Worm (Caenorhabditis elegans) whole organism, L4 larva: ENCODE results near the gene F52E10.4.
"Not testable (repeated sequence)": the region's sequence is repeated elsewhere in the genome, so short reads cannot be mapped to it uniquely, and the experiment has no call there.

Source experiments
- F49E8.2 ChIP-seq: sonication (generic microtip); optimal IDR thresholded peaks from 2 replicates; lab custom pipeline; 2016; ENCODE audit warnings: missing compliant biosample characterization, mild to moderate bottlenecking, missing genetic modification characterization, borderline replicate concordance
- Y105C5A.15 ChIP-seq: fragments of 200-800 bp; sonication (Bioruptor generic); IDR thresholded peaks from 2 replicates; pipeline ENCODE4 v1.3.6; 2022; ENCODE audit warnings: missing genetic modification characterization, missing compliant biosample characterization
- Y5F2A.4 ChIP-seq: fragments of 200-800 bp; sonication (Bioruptor generic); optimal IDR thresholded peaks from 2 replicates; lab custom pipeline; 2018; ENCODE audit warnings: mild to moderate bottlenecking, missing genetic modification characterization, missing compliant biosample characterization
- Y75B8A.6 ChIP-seq: fragments of 200-800 bp; sonication (Bioruptor generic); IDR thresholded peaks from 2 replicates; pipeline ENCODE4 v1.3.6; 2022; ENCODE audit warnings: missing genetic modification reagents, missing genetic modification characterization, missing compliant biosample characterization
- ZK546.5 ChIP-seq, 2 experiments: sonication (generic microtip); optimal IDR thresholded peaks; 2 replicates each; lab custom pipeline; 2017; ENCODE audit warnings: missing biosample characterization in 2 of 2, missing genetic modification characterization in 2 of 2
- aha-1 ChIP-seq: fragments of 150-350 bp; peaks from one replicate; lab custom pipeline; 2014; ENCODE audit warnings: missing biosample characterization, missing genetic modification characterization
- aly-2 ChIP-seq: sonication (generic microtip); optimal IDR thresholded peaks from 2 replicates; lab custom pipeline; 2018; ENCODE audit warnings: missing biosample characterization, missing genetic modification characterization
- arid-1 ChIP-seq: fragments of 200-800 bp; sonication (Bioruptor generic); conservative IDR thresholded peaks from 2 replicates; pipeline ENCODE4 v1.3.6; 2022; ENCODE audit warnings: missing genetic modification reagents, missing genetic modification characterization, missing compliant biosample characterization
- ceh-20 ChIP-seq: fragments of 200-800 bp; sonication (Bioruptor generic); IDR thresholded peaks from 2 replicates; pipeline ENCODE4 v1.3.6; 2022; ENCODE audit warnings: missing genetic modification reagents, missing genetic modification characterization, missing compliant biosample characterization
- ceh-28 ChIP-seq: fragments of 150-350 bp; optimal IDR thresholded peaks from 2 replicates; lab custom pipeline; 2014; ENCODE audit warnings: missing biosample characterization, missing genetic modification reagents, missing genetic modification characterization
- ceh-32 ChIP-seq: sonication (generic microtip); optimal IDR thresholded peaks from 2 replicates; lab custom pipeline; 2016; ENCODE audit warnings: mild to moderate bottlenecking, missing genetic modification characterization, missing compliant biosample characterization; ENCODE audit not compliant: poor library complexity
- ctbp-1 ChIP-seq: fragments of 200-800 bp; sonication (Bioruptor generic); IDR thresholded peaks from 2 replicates; pipeline ENCODE4 v1.3.6; 2022; ENCODE audit warnings: missing genetic modification reagents, missing genetic modification characterization, missing compliant biosample characterization
- daf-12 ChIP-seq: fragments of 150-350 bp; optimal IDR thresholded peaks from 2 replicates; lab custom pipeline; 2014; ENCODE audit warnings: missing biosample characterization, missing genetic modification reagents, missing genetic modification characterization
- daf-16 ChIP-seq, 3 experiments: sonication (generic microtip); optimal IDR thresholded peaks; 2 replicates each; lab custom pipeline; 2016 to 2017; ENCODE audit warnings: missing genetic modification characterization in 3 of 3, missing genetic modification reagents in 3 of 3, mild to moderate bottlenecking in 2 of 3, missing compliant biosample characterization in 2 of 3, missing biosample characterization in 1 of 3, moderate library complexity in 1 of 3
- duxl-1 ChIP-seq: sonication (generic microtip); optimal IDR thresholded peaks from 2 replicates; lab custom pipeline; 2016; ENCODE audit warnings: mild to moderate bottlenecking, missing genetic modification characterization, moderate library complexity, missing compliant biosample characterization; ENCODE audit not compliant: poor library complexity
- dve-1 ChIP-seq: sonication (generic microtip); optimal IDR thresholded peaks from 2 replicates; lab custom pipeline; 2017; ENCODE audit warnings: antibody characterized with exemption, mild to moderate bottlenecking, missing genetic modification characterization, missing compliant biosample characterization; ENCODE audit not compliant: insufficient read depth
- egl-43 ChIP-seq: fragments of 200-800 bp; sonication (Bioruptor generic); IDR thresholded peaks from 2 replicates; pipeline ENCODE4 v1.3.6; 2022; ENCODE audit warnings: missing genetic modification reagents, missing genetic modification characterization, missing compliant biosample characterization
- fkh-10 ChIP-seq: fragments of 150-350 bp; optimal IDR thresholded peaks from 2 replicates; lab custom pipeline; 2014; ENCODE audit warnings: missing biosample characterization, missing genetic modification reagents, missing genetic modification characterization
- fos-1 ChIP-seq: fragments of 150-350 bp; optimal IDR thresholded peaks from 2 replicates; lab custom pipeline; 2014; ENCODE audit warnings: missing biosample characterization, missing genetic modification characterization
- hif-1 ChIP-seq, 2 experiments: sonication (generic microtip); optimal IDR thresholded peaks; 2 replicates each; lab custom pipeline; 2016 to 2017; ENCODE audit warnings: missing compliant biosample characterization in 2 of 2, missing genetic modification characterization in 2 of 2, missing genetic modification reagents in 2 of 2, missing genotype in 2 of 2, mild to moderate bottlenecking in 1 of 2
- hmg-1.1 ChIP-seq: fragments of 200-800 bp; sonication (Bioruptor generic); IDR thresholded peaks from 2 replicates; pipeline ENCODE4 v1.3.6; 2022; ENCODE audit warnings: missing genetic modification reagents, missing genetic modification characterization, missing compliant biosample characterization
- lim-7 ChIP-seq: fragments of 200-800 bp; sonication (Bioruptor generic); IDR thresholded peaks from 2 replicates; pipeline ENCODE4 v1.3.6; 2022; ENCODE audit warnings: missing genetic modification characterization, missing compliant biosample characterization
- lin-1 ChIP-seq: fragments of 200-800 bp; sonication (Bioruptor generic); IDR thresholded peaks from 2 replicates; pipeline ENCODE4 v1.3.6; 2022; ENCODE audit warnings: missing genetic modification reagents, missing genetic modification characterization, missing compliant biosample characterization
- lin-39 ChIP-seq: fragments of 150-350 bp; optimal IDR thresholded peaks from 2 replicates; lab custom pipeline; 2014; ENCODE audit warnings: missing biosample characterization, missing genetic modification reagents, missing genetic modification characterization
- madf-9 ChIP-seq: fragments of 200-800 bp; sonication (Bioruptor generic); conservative IDR thresholded peaks from 2 replicates; pipeline ENCODE4 v1.3.6; 2022; ENCODE audit warnings: missing genetic modification reagents, missing genetic modification characterization, missing compliant biosample characterization
- mdt-29 ChIP-seq: fragments of 200-800 bp; sonication (Bioruptor generic); IDR thresholded peaks from 2 replicates; pipeline ENCODE4 v1.3.6; 2022; ENCODE audit warnings: missing genetic modification reagents, missing genetic modification characterization, missing compliant biosample characterization
- nhr-102 ChIP-seq: sonication (generic microtip); optimal IDR thresholded peaks from 2 replicates; lab custom pipeline; 2016; ENCODE audit warnings: mild to moderate bottlenecking, missing genetic modification characterization, moderate library complexity, missing compliant biosample characterization
- nhr-111 ChIP-seq: fragments of 200-800 bp; sonication (Bioruptor generic); optimal IDR thresholded peaks from 2 replicates; lab custom pipeline; 2018; ENCODE audit warnings: mild to moderate bottlenecking, missing genetic modification characterization, missing compliant biosample characterization
- pha-4 ChIP-seq, 2 experiments: fragments of 150-350 bp in 1 of 2; fragments of 200-800 bp in 1 of 2; sonication (Bioruptor generic) in 1 of 2; IDR thresholded peaks in 1 of 2; optimal IDR thresholded peaks in 1 of 2; 2 replicates each; pipeline versions ENCODE4 v1.3.6 to Lab custom; 2014 to 2022; ENCODE audit warnings: missing genetic modification characterization in 2 of 2, missing genetic modification reagents in 2 of 2, missing biosample characterization in 1 of 2, missing compliant biosample characterization in 1 of 2
- rbr-2 ChIP-seq: sonication (generic microtip); optimal IDR thresholded peaks from 2 replicates; lab custom pipeline; 2016; ENCODE audit warnings: missing genotype, missing genetic modification characterization, missing compliant biosample characterization
- skn-1 ChIP-seq: fragments of 150-350 bp; optimal IDR thresholded peaks from 2 replicates; lab custom pipeline; 2014; ENCODE audit warnings: missing biosample characterization, missing genetic modification characterization
- snpc-1.2 ChIP-seq: fragments of 200-800 bp; sonication (Bioruptor generic); IDR thresholded peaks from 2 replicates; pipeline ENCODE4 v1.3.6; 2022; ENCODE audit warnings: missing genetic modification reagents, missing genetic modification characterization, missing compliant biosample characterization
- snpc-4 ChIP-seq: fragments of 150-350 bp; optimal IDR thresholded peaks from 2 replicates; lab custom pipeline; 2014; ENCODE audit warnings: missing biosample characterization, missing genetic modification characterization
- tra-1 ChIP-seq: fragments of 200-800 bp; sonication (Bioruptor generic); IDR thresholded peaks from 2 replicates; pipeline ENCODE4 v1.3.6; 2022; ENCODE audit warnings: missing genetic modification reagents, missing genetic modification characterization, missing compliant biosample characterization
- vab-7 ChIP-seq: fragments of 200-800 bp; sonication (Bioruptor generic); IDR thresholded peaks from 2 replicates; pipeline ENCODE4 v1.3.6; 2022; ENCODE audit warnings: missing genetic modification reagents, missing genetic modification characterization, missing compliant biosample characterization
- zfp-3 ChIP-seq: fragments of 200-800 bp; sonication (Bioruptor generic); conservative IDR thresholded peaks from 2 replicates; pipeline ENCODE4 v1.3.6; 2022; ENCODE audit warnings: missing genetic modification reagents, missing genetic modification characterization, missing compliant biosample characterization

F52E10.4 gene

ce11 chrX:16285151-16285550 lies 7.7 kb downstream of the F52E10.4 start (continued):
- TF ChIP-seq duxl-1 (tag; lab: Kevin White, UChicago) = no peak
- no peak for TF ChIP-seq ctbp-1 (GFP tag; lab: Robert Waterston, UW)
- TF ChIP-seq Y105C5A.15 (GFP tag; lab: Robert Waterston, UW) = no peak
- TF ChIP-seq skn-1 (tag; lab: Kevin White, UChicago) = no peak
- TF ChIP-seq fos-1 (tag; lab: Kevin White, UChicago) = no peak
- no peak for TF ChIP-seq ceh-28 (tag; lab: Kevin White, UChicago)
- TF ChIP-seq snpc-4 (tag; lab: Kevin White, UChicago) = no peak
- 0 out of 2 replicates have a peak, but pooled peaks have one; percentile 36 for TF ChIP-seq tra-1 (GFP tag; lab: Robert Waterston, UW)
- no peak for TF ChIP-seq nhr-102 (tag; lab: Kevin White, UChicago)
- TF ChIP-seq hif-1 (tag; optimal IDR thresholded peaks at IDR 0.05; lab: Kevin White, UChicago) = no peak
- no peak for TF ChIP-seq vab-7
- no peak for TF ChIP-seq ZK546.5 (tag; optimal IDR thresholded peaks at IDR 0.05; lab: Kevin White, UChicago)
- TF ChIP-seq madf-9 (GFP tag; lab: Robert Waterston, UW) = no peak
- TF ChIP-seq fkh-10 (GFP tag; lab: Kevin White, UChicago) = no peak
- TF ChIP-seq aha-1 (tag; lab: Kevin White, UChicago) = no peak
- no peak for TF ChIP-seq snpc-1.2 (GFP tag; lab: Robert Waterston, UW)
- TF ChIP-seq nhr-111 (GFP tag; lab: Kevin White, UChicago) = no peak
- TF ChIP-seq ceh-32 (tag; lab: Kevin White, UChicago) = no peak
- TF ChIP-seq Y5F2A.4 (GFP tag; lab: Kevin White, UChicago) = no peak
- no peak for TF ChIP-seq Y75B8A.6
- TF ChIP-seq lim-7 (GFP tag; lab: Robert Waterston, UW) = 0 out of 2 replicates have a peak, but pooled peaks have one; percentile 59
- no peak for TF ChIP-seq daf-12 (tag; lab: Kevin White, UChicago)
- peak; percentile 37 for TF ChIP-seq dve-1 (tag; lab: Kevin White, UChicago)
- TF ChIP-seq egl-43 (GFP tag; lab: Robert Waterston, UW) = no peak
- no peak for TF ChIP-seq zfp-3
- peak in 1 of 2 experiments; percentile 14 for TF ChIP-seq daf-16 (GFP tag; optimal IDR thresholded peaks at IDR 0.05; lab: Kevin White, UChicago)
- TF ChIP-seq daf-16 (tag; optimal IDR thresholded peaks at IDR 0.05; lab: Kevin White, UChicago) = peak; percentile 9

DNA sequence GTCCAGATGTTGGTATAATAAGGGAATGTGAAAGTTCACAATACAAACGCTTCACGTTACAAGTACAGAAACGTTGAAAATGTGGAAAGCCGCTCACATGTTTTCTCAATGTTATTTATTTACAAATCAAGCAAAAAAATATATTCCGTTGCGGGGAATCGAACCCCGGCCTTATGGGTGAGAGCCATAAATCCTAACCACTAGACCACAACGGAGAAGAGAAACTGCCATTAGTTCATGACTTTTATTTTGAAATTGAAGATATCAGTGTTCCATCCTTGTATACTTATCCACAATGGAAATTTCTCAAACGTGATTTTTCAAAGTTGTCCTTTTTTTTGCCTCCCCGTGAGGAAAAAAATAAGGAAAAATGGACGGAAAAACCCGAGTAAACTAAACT lies 8.7 kb downstream of the F52E10.4 start:
- 0 out of 2 replicates have a peak, but pooled peaks have one; percentile 13 for TF ChIP-seq ceh-20 (GFP tag; lab: Robert Waterston, UW)
- peak; percentile 55; the same call in 1 of the 2 replicates for TF ChIP-seq egl-43 (GFP tag; lab: Robert Waterston, UW)
- peak; percentile 61; the same call in 1 of the 2 replicates for TF ChIP-seq pha-4 (GFP tag; IDR thresholded peaks at IDR 0.05; lab: Robert Waterston, UW)
- TF ChIP-seq pha-4 (tag; optimal IDR thresholded peaks at IDR 0.05; lab: Kevin White, UChicago) = not testable (repeated sequence)
- TF ChIP-seq lim-7 (GFP tag; lab: Robert Waterston, UW) = peak; percentile 57; the same call in 1 of the 2 replicates
- TF ChIP-seq mdt-29 (GFP tag; lab: Robert Waterston, UW) = 0 out of 2 replicates have a peak, but pooled peaks have one; percentile 13
- 0 out of 2 replicates have a peak, but pooled peaks have one; percentile 12 for TF ChIP-seq snpc-1.2 (GFP tag; lab: Robert Waterston, UW)
- TF ChIP-seq arid-1 (GFP tag; lab: Robert Waterston, UW) = 0 out of 2 replicates have a peak, but pooled peaks have one; percentile 39
- 0 out of 2 replicates have a peak, but pooled peaks have one; percentile 31 for TF ChIP-seq vab-7
- TF ChIP-seq, all 104 proteins: peak for 8; not testable (repeated sequence) for 96

DNA sequence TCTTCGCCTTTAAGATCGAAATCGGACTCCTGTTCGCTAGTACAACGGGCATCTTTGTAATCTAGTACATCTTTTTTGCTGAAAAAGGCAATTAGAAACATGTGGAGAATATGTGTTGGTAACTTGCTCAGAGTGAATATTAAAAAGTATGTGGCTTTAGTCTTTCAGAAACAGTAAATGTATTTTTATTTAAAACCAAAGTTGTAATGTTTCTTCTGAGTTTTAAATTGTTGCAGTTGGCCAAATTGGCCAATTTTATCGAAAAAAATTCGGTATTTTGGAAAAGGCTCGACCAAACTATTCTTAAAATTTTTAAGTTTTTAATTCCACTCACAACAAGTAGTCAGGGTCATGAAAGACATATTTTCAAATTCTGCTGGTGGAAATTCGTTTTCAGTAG lies 9.7 kb downstream of the F52E10.4 start, which contains the start of gene F52E10.2:
TSS of gene F52E10.2 (minus strand) at position 101 of the 400 bp plus-strand sequence.
- TF ChIP-seq Y75B8A.6 (no peak), lin-1 (GFP tag; lab: Robert Waterston, UW) (no peak), mdt-29 (GFP tag; lab: Robert Waterston, UW) (no peak), rbr-2 (tag; lab: Kevin White, UChicago) (no peak), ZK546.5 (tag; optimal IDR thresholded peaks at IDR 0.05; lab: Kevin White, UChicago) (no peak), F49E8.2 (no peak), aly-2 (tag; lab: Kevin White, UChicago) (no peak), hmg-1.1 (GFP tag; lab: Robert Waterston, UW) (no peak), lin-39 (no peak)
